Fruit fly (Drosophila melanogaster): ENCODE measurements around the gene Nos.

Gene Nos

dm6 chr2L:10837491-10837890, at the start of gene Nos:
Gene Nos (minus strand): TSS chr2L:10837511.
- no peak for TF ChIP-seq CG17801 (GFP tag; optimal IDR thresholded peaks at IDR 0.05; ENCODE audit: partially characterized antibody)

dm6 chr2L:10869867-10870266, 32.6 kb upstream of the Nos start, which contains the start of gene CG12517:
Gene CG12517 (plus strand): TSS chr2L:10870167.
- TF ChIP-seq CG17801 (GFP tag; optimal IDR thresholded peaks at IDR 0.05; ENCODE audit: partially characterized antibody), result no peak

dm6 chr2L:10858064-10859047, 21.0 kb upstream of the Nos start, which contains the start of the genes aurB and Stam:
Gene aurB (minus strand): TSS chr2L:10858094.
Gene Stam (plus strand): TSS chr2L:10858536.
- TF ChIP-seq CG17801 (GFP tag; optimal IDR thresholded peaks at IDR 0.05; ENCODE audit: partially characterized antibody), result peak; percentile 52

dm6 chr2L:10856328-10856942, 19.1 kb upstream of the Nos start, which contains the start of gene Dnz1:
Gene Dnz1 (minus strand): TSS chr2L:10856644.
- peak; percentile 16 for TF ChIP-seq CG17801 (GFP tag; optimal IDR thresholded peaks at IDR 0.05; ENCODE audit: partially characterized antibody)

dm6 chr2L:10851336-10851862, 14.1 kb upstream of the Nos start:
- TF ChIP-seq CG17801 (GFP tag; optimal IDR thresholded peaks at IDR 0.05; ENCODE audit: partially characterized antibody), result no peak

- peak; percentile 37 for TF ChIP-seq CG17801 (GFP tag; optimal IDR thresholded peaks at IDR 0.05; ENCODE audit: partially characterized antibody)
Measured at dm6 chr2L:10850320-10850990, 13.1 kb upstream of the Nos start, which contains the start of gene porin. Gene porin (minus strand): TSS chr2L:10850848.

dm6 chr2L:10849511-10850191, 12.3 kb upstream of the Nos start, which contains the start of gene SmydA-3:
Gene SmydA-3 (plus strand): TSS chr2L:10850141.
- peak; percentile 41 for TF ChIP-seq CG17801 (GFP tag; optimal IDR thresholded peaks at IDR 0.05; ENCODE audit: partially characterized antibody)

dm6 chr2L:10846944-10847343, 9.6 kb upstream of the Nos start, which contains the start of gene Porin2:
Gene Porin2 (minus strand): TSS chr2L:10847044.
- TF ChIP-seq CG17801 (GFP tag; optimal IDR thresholded peaks at IDR 0.05; ENCODE audit: partially characterized antibody), result no peak

dm6 chr2L:10845564-10845963, 8.3 kb upstream of the Nos start, which contains the start of the genes CG17139 and CG17140:
Gene CG17139 (minus strand): TSS chr2L:10845664.
Gene CG17140 (minus strand): TSS chr2L:10845664.
- no peak for TF ChIP-seq CG17801 (GFP tag; optimal IDR thresholded peaks at IDR 0.05; ENCODE audit: partially characterized antibody)

- TF ChIP-seq CG17801 (GFP tag; optimal IDR thresholded peaks at IDR 0.05; ENCODE audit: partially characterized antibody), result peak; percentile 54
Measured at dm6 chr2L:10842326-10842725, 5.0 kb upstream of the Nos start, which contains the start of gene CG6700. Gene CG6700 (minus strand): TSS chr2L:10842597.

- no peak for TF ChIP-seq CG17801 (GFP tag; optimal IDR thresholded peaks at IDR 0.05; ENCODE audit: partially characterized antibody)
Measured at dm6 chr2L:10841619-10842018, 4.3 kb upstream of the Nos start.

- TF ChIP-seq CG17801 (GFP tag; optimal IDR thresholded peaks at IDR 0.05; ENCODE audit: partially characterized antibody), result no peak
Measured at dm6 chr2L:10831590-10831989, 5.7 kb downstream of the Nos start.

- TF ChIP-seq CG17801 (GFP tag; optimal IDR thresholded peaks at IDR 0.05; ENCODE audit: partially characterized antibody), result no peak
Measured at dm6 chr2L:10822620-10823019, 14.7 kb downstream of the Nos start.

- no peak for TF ChIP-seq CG17801 (GFP tag; optimal IDR thresholded peaks at IDR 0.05; ENCODE audit: partially characterized antibody)
Measured at dm6 chr2L:10820405-10820804, 16.9 kb downstream of the Nos start, which contains the start of gene CG17134. Gene CG17134 (plus strand): TSS chr2L:10820705.
